Worm (Caenorhabditis elegans) whole organism, mixed stage, embryonic: Measurements from ENCODE around the gene Y75B8A.37.

Source experiments
- M03D4.4 ChIP-seq: sonication (generic microtip); optimal IDR thresholded peaks from 2 replicates; lab custom pipeline; 2017; ENCODE audit warnings: mild to moderate bottlenecking, missing genetic modification characterization, missing compliant biosample characterization
- bed-3 ChIP-seq: fragments of 200-800 bp; sonication (Bioruptor generic); optimal IDR thresholded peaks from 3 replicates; lab custom pipeline; 2018; ENCODE audit warnings: mild to moderate bottlenecking, missing genetic modification characterization, moderate library complexity, missing compliant biosample characterization
- ceh-39 ChIP-seq: fragments of 150-350 bp; optimal IDR thresholded peaks from 2 replicates; lab custom pipeline; 2014; ENCODE audit warnings: missing biosample characterization, missing genetic modification characterization
- ceh-43 ChIP-seq: fragments of 200-800 bp; sonication (Bioruptor generic); optimal IDR thresholded peaks from 2 replicates; lab custom pipeline; 2018; ENCODE audit warnings: mild to moderate bottlenecking, missing genetic modification characterization, moderate library complexity, missing compliant biosample characterization
- ceh-83 ChIP-seq: fragments of 200-800 bp; sonication (Bioruptor generic); optimal IDR thresholded peaks from 2 replicates; lab custom pipeline; 2018; ENCODE audit warnings: mild to moderate bottlenecking, missing genetic modification characterization, missing compliant biosample characterization
- ces-1 ChIP-seq: fragments of 150-350 bp; optimal IDR thresholded peaks from 2 replicates; lab custom pipeline; 2014; ENCODE audit warnings: missing biosample characterization, missing genetic modification reagents, missing genetic modification characterization
- cnd-1 ChIP-seq: fragments of 200-800 bp; sonication (Bioruptor generic); optimal IDR thresholded peaks from 2 replicates; lab custom pipeline; 2018; ENCODE audit warnings: mild to moderate bottlenecking, missing genetic modification characterization, missing compliant biosample characterization
- drap-1 ChIP-seq: fragments of 200-800 bp; sonication (Bioruptor generic); optimal IDR thresholded peaks from 3 replicates; lab custom pipeline; 2018; ENCODE audit warnings: mild to moderate bottlenecking, missing genetic modification characterization, missing compliant biosample characterization
- elt-1 ChIP-seq: sonication (generic microtip); optimal IDR thresholded peaks from 2 replicates; lab custom pipeline; 2017; ENCODE audit warnings: missing genetic modification characterization, mild to moderate bottlenecking, missing compliant biosample characterization, antibody characterized with exemption, moderate library complexity, borderline replicate concordance; ENCODE audit not compliant: insufficient read depth
- flh-1 ChIP-seq: fragments of 200-800 bp; sonication (Bioruptor generic); optimal IDR thresholded peaks from 2 replicates; lab custom pipeline; 2018; ENCODE audit warnings: mild to moderate bottlenecking, missing genetic modification characterization, moderate library complexity, missing compliant biosample characterization
- ham-2 ChIP-seq: fragments of 200-800 bp; sonication (Bioruptor generic); optimal IDR thresholded peaks from 2 replicates; lab custom pipeline; 2018; ENCODE audit warnings: mild to moderate bottlenecking, missing genetic modification characterization, missing compliant biosample characterization
- hlh-1 ChIP-seq: fragments of 150-350 bp; optimal IDR thresholded peaks from 2 replicates; lab custom pipeline; 2014; ENCODE audit warnings: missing biosample characterization, missing genetic modification reagents, missing genetic modification characterization
- lin-13 ChIP-seq: fragments of 150-350 bp; optimal IDR thresholded peaks from 2 replicates; lab custom pipeline; 2014; ENCODE audit warnings: missing biosample characterization, missing genetic modification characterization
- lin-32 ChIP-seq: fragments of 200-800 bp; sonication (Bioruptor generic); optimal IDR thresholded peaks from 2 replicates; lab custom pipeline; 2018; ENCODE audit warnings: mild to moderate bottlenecking, missing genetic modification characterization, missing compliant biosample characterization
- lsy-2 ChIP-seq: fragments of 150-350 bp; optimal IDR thresholded peaks from 2 replicates; lab custom pipeline; 2014; ENCODE audit warnings: missing biosample characterization, missing genetic modification characterization
- mab-5 ChIP-seq: fragments of 150-350 bp; optimal IDR thresholded peaks from 2 replicates; lab custom pipeline; 2014; ENCODE audit warnings: missing biosample characterization, missing genetic modification characterization
- mep-1 ChIP-seq: fragments of 150-350 bp; optimal IDR thresholded peaks from 2 replicates; lab custom pipeline; 2017; ENCODE audit warnings: missing biosample characterization, missing genetic modification reagents, missing genetic modification characterization, inconsistent platforms
- mls-2 ChIP-seq: sonication (generic microtip); optimal IDR thresholded peaks from 2 replicates; lab custom pipeline; 2016; ENCODE audit warnings: mild to moderate bottlenecking, missing genetic modification characterization, moderate library complexity, missing compliant biosample characterization
- nhr-12 ChIP-seq: fragments of 150-350 bp; optimal IDR thresholded peaks from 2 replicates; lab custom pipeline; 2014; ENCODE audit warnings: missing biosample characterization, missing genetic modification characterization
- nhr-2 ChIP-seq: fragments of 150-350 bp; optimal IDR thresholded peaks from 2 replicates; lab custom pipeline; 2014; ENCODE audit warnings: missing biosample characterization, missing genetic modification characterization
- nhr-237 ChIP-seq: fragments of 150-350 bp; optimal IDR thresholded peaks from 2 replicates; lab custom pipeline; 2014; ENCODE audit warnings: missing biosample characterization, missing genetic modification characterization
- nhr-76 ChIP-seq: sonication (generic microtip); optimal IDR thresholded peaks from 2 replicates; lab custom pipeline; 2017; ENCODE audit warnings: missing biosample characterization, missing genetic modification characterization
- snpc-4 ChIP-seq: fragments of 150-350 bp; optimal IDR thresholded peaks from 2 replicates; lab custom pipeline; 2014; ENCODE audit warnings: missing biosample characterization, missing genetic modification characterization
- sptf-1 ChIP-seq: sonication (generic microtip); optimal IDR thresholded peaks from 2 replicates; lab custom pipeline; 2017; ENCODE audit warnings: mild to moderate bottlenecking, missing genetic modification characterization, moderate library complexity, missing compliant biosample characterization
- tbx-8 ChIP-seq: fragments of 200-800 bp; sonication (Bioruptor generic); optimal IDR thresholded peaks from 2 replicates; lab custom pipeline; 2018; ENCODE audit warnings: mild to moderate bottlenecking, missing genetic modification characterization, moderate library complexity, missing compliant biosample characterization
- unc-120 ChIP-seq: sonication (generic microtip); optimal IDR thresholded peaks from 2 replicates; lab custom pipeline; 2017; ENCODE audit warnings: missing genetic modification characterization, missing compliant biosample characterization; ENCODE audit not compliant: poor library complexity, severe bottlenecking
- unc-39 ChIP-seq: fragments of 150-350 bp; optimal IDR thresholded peaks from 2 replicates; lab custom pipeline; 2014; ENCODE audit warnings: missing biosample characterization, missing genetic modification characterization
- unc-62 ChIP-seq: fragments of 150-350 bp; optimal IDR thresholded peaks from 2 replicates; lab custom pipeline; 2014; ENCODE audit warnings: missing biosample characterization, missing genetic modification reagents, missing genetic modification characterization
- ztf-11 ChIP-seq: fragments of 150-350 bp; optimal IDR thresholded peaks from 2 replicates; lab custom pipeline; 2014; ENCODE audit warnings: missing biosample characterization, missing genetic modification characterization

The Y75B8A.37 gene

ce11 chrIII:12315179-12315578 is at the start of gene Y75B8A.37:
Gene Y75B8A.37 (plus strand): TSS chrIII:12315479.
- TF ChIP-seq nhr-2 (tag; lab: Kevin White, UChicago), result no peak
- no peak for TF ChIP-seq drap-1 (GFP tag; lab: Kevin White, UChicago)
- TF ChIP-seq ztf-11 (tag; lab: Kevin White, UChicago), result no peak
- TF ChIP-seq unc-62 (GFP tag; lab: Kevin White, UChicago), result no peak
- no peak for TF ChIP-seq unc-120 (tag; lab: Kevin White, UChicago)
- TF ChIP-seq, all 35 proteins: peak for 0

DNA sequence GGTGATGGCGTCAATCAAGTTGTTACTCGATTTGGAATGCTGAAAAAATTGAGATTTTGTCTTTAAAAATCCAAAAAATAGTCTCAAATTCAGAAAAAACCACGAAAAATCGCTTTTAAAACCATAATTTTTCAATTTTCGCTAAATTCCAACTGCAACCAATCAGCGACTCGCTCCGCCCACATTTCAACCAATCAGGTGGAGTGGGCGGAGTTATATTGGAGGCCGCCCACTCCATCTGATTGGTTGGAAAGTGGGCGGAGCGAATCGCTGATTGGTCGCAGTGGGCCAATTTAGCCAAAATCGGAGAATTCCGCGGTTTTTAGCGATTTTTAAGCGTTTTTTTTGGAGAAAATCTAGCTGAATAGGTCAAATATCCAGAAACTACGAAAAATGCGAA is 45.5 kb upstream of the Y75B8A.37 start:
- TF ChIP-seq unc-120 (tag; lab: Kevin White, UChicago), result no peak
- no peak for TF ChIP-seq ztf-11 (tag; lab: Kevin White, UChicago)
- TF ChIP-seq mls-2 (tag; lab: Kevin White, UChicago), result no peak
- TF ChIP-seq lsy-2 (tag; lab: Kevin White, UChicago), result no peak

ce11 chrIII:12270391-12270790 is 44.9 kb upstream of the Y75B8A.37 start:
- no peak for TF ChIP-seq unc-62 (GFP tag; lab: Kevin White, UChicago)
- TF ChIP-seq, all 35 proteins: peak for 0

DNA sequence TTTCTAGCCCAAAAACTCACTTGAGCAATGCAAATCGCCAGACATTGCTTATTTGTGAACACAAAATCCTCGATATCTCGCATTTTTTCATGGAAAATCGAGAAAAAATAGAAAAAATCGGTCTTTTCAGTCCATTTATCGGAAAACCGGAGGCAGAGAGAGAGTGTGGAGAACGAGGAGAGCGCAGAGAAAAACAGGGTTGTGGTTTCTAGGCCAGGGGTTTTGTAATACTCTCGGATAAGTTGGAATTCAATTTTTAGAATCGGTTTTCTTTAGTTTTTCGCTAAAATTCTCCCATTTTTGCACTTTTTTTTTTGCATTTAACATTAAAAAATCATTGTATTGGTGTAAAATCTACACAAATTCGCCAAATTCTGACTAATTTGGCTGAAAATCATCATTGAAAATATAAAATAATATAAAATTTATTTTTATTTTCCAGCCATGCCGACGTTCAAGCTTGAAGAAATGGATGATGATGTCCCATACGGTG is 41.6 kb upstream of the Y75B8A.37 start, which contains the start of the genes Y75B8A.24 and Y75B8A.25:
Gene Y75B8A.24 (minus strand): TSS at position 155 of the 493 bp plus-strand sequence.
Gene Y75B8A.25 (plus strand): TSS at position 443 of the 493 bp plus-strand sequence.
- TF ChIP-seq ces-1 (peak; percentile 76), lin-13 (peak; percentile 42), nhr-76 (tag; lab: Kevin White, UChicago) (no peak), lsy-2 (tag; lab: Kevin White, UChicago) (peak; percentile 19), bed-3 (no peak), mls-2 (tag; lab: Kevin White, UChicago) (no peak), flh-1 (GFP tag; lab: Kevin White, UChicago) (no peak), ceh-39 (peak; percentile 71)
- TF ChIP-seq, all 35 proteins: peak for 4

- TF ChIP-seq lin-13, result no peak
- no peak for TF ChIP-seq sptf-1 (tag; lab: Kevin White, UChicago)
- no peak for TF ChIP-seq ceh-83 (GFP tag; lab: Kevin White, UChicago)
- no peak for TF ChIP-seq mep-1 (tag; lab: Kevin White, UChicago)
- no peak for TF ChIP-seq lin-32
- no peak for TF ChIP-seq nhr-237 (tag; lab: Kevin White, UChicago)
- no peak for TF ChIP-seq ceh-43
- TF ChIP-seq lsy-2 (tag; lab: Kevin White, UChicago), result no peak
- TF ChIP-seq ceh-39, result no peak
- TF ChIP-seq nhr-12 (tag; lab: Kevin White, UChicago), result no peak
- no peak for TF ChIP-seq ham-2 (GFP tag; lab: Kevin White, UChicago)
- TF ChIP-seq flh-1 (GFP tag; lab: Kevin White, UChicago), result no peak
- TF ChIP-seq cnd-1 (tag; lab: Kevin White, UChicago), result no peak
- no peak for TF ChIP-seq hlh-1 (tag; lab: Kevin White, UChicago)
Measured at ce11 chrIII:12278766-12279165, 36.5 kb upstream of the Y75B8A.37 start.

DNA sequence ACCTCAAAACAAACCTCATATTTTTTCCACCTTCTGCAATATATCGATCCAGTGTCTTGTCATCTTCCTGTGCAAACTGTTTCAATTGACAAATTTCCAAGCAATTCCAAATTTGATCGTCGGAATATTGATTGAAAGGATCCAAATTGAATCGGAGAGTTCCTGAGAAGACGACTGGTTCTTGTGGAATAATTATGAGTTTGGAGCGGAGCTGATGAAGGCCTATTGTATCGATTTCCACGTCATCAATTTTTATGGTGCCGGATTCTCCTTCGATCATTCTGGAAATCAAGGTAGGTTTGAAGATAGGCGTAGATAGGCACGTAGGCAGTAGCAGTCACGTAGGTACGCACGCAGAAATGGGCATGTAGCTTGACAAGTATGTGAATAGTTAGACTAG is 31.1 kb upstream of the Y75B8A.37 start:
- no peak for TF ChIP-seq mls-2 (tag; lab: Kevin White, UChicago)
- no peak for TF ChIP-seq unc-120 (tag; lab: Kevin White, UChicago)
- no peak for TF ChIP-seq lin-32
- no peak for TF ChIP-seq bed-3
- TF ChIP-seq mab-5 (tag; lab: Kevin White, UChicago), result no peak
- no peak for TF ChIP-seq unc-39
- TF ChIP-seq unc-62 (GFP tag; lab: Kevin White, UChicago), result no peak
- TF ChIP-seq lin-13, result no peak
- no peak for TF ChIP-seq snpc-4 (tag; lab: Kevin White, UChicago)
- TF ChIP-seq ceh-83 (GFP tag; lab: Kevin White, UChicago), result no peak
- no peak for TF ChIP-seq ceh-43
- no peak for TF ChIP-seq ceh-39
- TF ChIP-seq flh-1 (GFP tag; lab: Kevin White, UChicago), result no peak
- TF ChIP-seq ham-2 (GFP tag; lab: Kevin White, UChicago), result no peak
- no peak for TF ChIP-seq hlh-1 (tag; lab: Kevin White, UChicago)
- no peak for TF ChIP-seq elt-1 (tag; lab: Kevin White, UChicago)
- TF ChIP-seq sptf-1 (tag; lab: Kevin White, UChicago), result no peak
- TF ChIP-seq tbx-8, result no peak
- TF ChIP-seq nhr-76 (tag; lab: Kevin White, UChicago), result no peak
- no peak for TF ChIP-seq M03D4.4 (tag; lab: Kevin White, UChicago)
